Fruit fly (Drosophila melanogaster) whole organism, adult: ENCODE data around the gene CG6686.

Experiments
- CG7101 ChIP-seq: fragments of 200-800 bp; sonication (Bioruptor generic); optimal IDR thresholded peaks from 2 replicates; lab custom pipeline; 2018; ENCODE audit warnings: missing biosample characterization, mild to moderate bottlenecking, missing genetic modification characterization, moderate library complexity
- Crg-1 ChIP-seq: fragments of 200-800 bp; sonication (Bioruptor generic); optimal IDR thresholded peaks from 2 replicates; lab custom pipeline; 2016; ENCODE audit warnings: missing biosample characterization, missing genetic modification characterization
- pad ChIP-seq: fragments of 200-800 bp; sonication (Bioruptor generic); optimal IDR thresholded peaks from 3 replicates; lab custom pipeline; 2017; ENCODE audit warnings: missing biosample characterization, missing genetic modification characterization, mild to moderate bottlenecking, moderate library complexity, missing genetic modification reagents

DNA sequence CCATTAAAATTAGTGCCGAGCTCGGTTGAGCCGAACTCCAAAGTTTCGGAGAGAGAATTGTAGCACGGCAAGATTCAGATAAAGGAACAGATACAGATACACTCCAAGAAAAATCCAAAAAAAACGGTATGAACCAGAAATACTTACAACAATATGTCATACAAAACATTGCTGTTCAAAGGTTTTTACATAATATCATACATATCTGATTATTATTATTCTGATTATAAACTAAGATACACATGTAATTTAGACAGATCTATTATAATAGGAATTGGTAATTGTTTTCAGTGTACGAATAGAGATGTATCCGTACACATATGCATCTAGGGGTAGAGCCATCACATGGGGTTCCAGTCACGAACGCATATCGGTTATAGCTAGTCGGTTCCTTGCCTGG, 7.8 kb downstream of the CG6686 start:
- TF ChIP-seq pad (GFP tag; lab: Kevin White, UChicago) (no peak), CG7101 (no peak), Crg-1 (GFP tag; lab: Kevin White, UChicago) (no peak)
